Worm (Caenorhabditis elegans) whole organism, L4/young adult: ENCODE measurements around the gene vglu-2.

Source experiments
- W03F9.2 ChIP-seq: fragments of 150-350 bp; optimal IDR thresholded peaks from 2 replicates; lab custom pipeline; 2014; ENCODE audit warnings: missing biosample characterization, missing genetic modification characterization
- him-1 ChIP-seq: sonication (generic microtip); optimal IDR thresholded peaks from 2 replicates; lab custom pipeline; 2016; ENCODE audit warnings: missing genotype, missing genetic modification reagents, missing genetic modification characterization, missing compliant biosample characterization

ce11 chrIII:10254583-10254982, 40.4 kb upstream of the vglu-2 start, which contains the start of gene R01H10.4:
- TF ChIP-seq him-1 (no peak), W03F9.2 (tag; lab: Kevin White, UChicago) (no peak)
